Worm (Caenorhabditis elegans) whole organism, mixed stage, embryonic: ENCODE measurements around the gene C16C8.11.
"Not testable (repeated sequence)": the region's sequence is repeated elsewhere in the genome, so short reads cannot be mapped to it uniquely, and the experiment has no call there.

Source experiments
- M03D4.4 ChIP-seq: sonication (generic microtip); optimal IDR thresholded peaks from 2 replicates; lab custom pipeline; 2017; ENCODE audit warnings: mild to moderate bottlenecking, missing genetic modification characterization, missing compliant biosample characterization
- bed-3 ChIP-seq: fragments of 200-800 bp; sonication (Bioruptor generic); optimal IDR thresholded peaks from 3 replicates; lab custom pipeline; 2018; ENCODE audit warnings: mild to moderate bottlenecking, missing genetic modification characterization, moderate library complexity, missing compliant biosample characterization
- blmp-1 ChIP-seq: fragments of 150-350 bp; optimal IDR thresholded peaks from 2 replicates; lab custom pipeline; 2014; ENCODE audit warnings: missing biosample characterization, missing genetic modification characterization
- ceh-43 ChIP-seq: fragments of 200-800 bp; sonication (Bioruptor generic); optimal IDR thresholded peaks from 2 replicates; lab custom pipeline; 2018; ENCODE audit warnings: mild to moderate bottlenecking, missing genetic modification characterization, moderate library complexity, missing compliant biosample characterization
- ceh-83 ChIP-seq: fragments of 200-800 bp; sonication (Bioruptor generic); optimal IDR thresholded peaks from 2 replicates; lab custom pipeline; 2018; ENCODE audit warnings: mild to moderate bottlenecking, missing genetic modification characterization, missing compliant biosample characterization
- ces-1 ChIP-seq: fragments of 150-350 bp; optimal IDR thresholded peaks from 2 replicates; lab custom pipeline; 2014; ENCODE audit warnings: missing biosample characterization, missing genetic modification reagents, missing genetic modification characterization
- cnd-1 ChIP-seq: fragments of 200-800 bp; sonication (Bioruptor generic); optimal IDR thresholded peaks from 2 replicates; lab custom pipeline; 2018; ENCODE audit warnings: mild to moderate bottlenecking, missing genetic modification characterization, missing compliant biosample characterization
- drap-1 ChIP-seq: fragments of 200-800 bp; sonication (Bioruptor generic); optimal IDR thresholded peaks from 3 replicates; lab custom pipeline; 2018; ENCODE audit warnings: mild to moderate bottlenecking, missing genetic modification characterization, missing compliant biosample characterization
- elt-1 ChIP-seq: sonication (generic microtip); optimal IDR thresholded peaks from 2 replicates; lab custom pipeline; 2017; ENCODE audit warnings: missing genetic modification characterization, mild to moderate bottlenecking, missing compliant biosample characterization, antibody characterized with exemption, moderate library complexity, borderline replicate concordance; ENCODE audit not compliant: insufficient read depth
- elt-3 ChIP-seq: fragments of 150-350 bp; optimal IDR thresholded peaks from 2 replicates; lab custom pipeline; 2014; ENCODE audit warnings: missing biosample characterization, missing genetic modification characterization
- flh-1 ChIP-seq: fragments of 200-800 bp; sonication (Bioruptor generic); optimal IDR thresholded peaks from 2 replicates; lab custom pipeline; 2018; ENCODE audit warnings: mild to moderate bottlenecking, missing genetic modification characterization, moderate library complexity, missing compliant biosample characterization
- ham-2 ChIP-seq: fragments of 200-800 bp; sonication (Bioruptor generic); optimal IDR thresholded peaks from 2 replicates; lab custom pipeline; 2018; ENCODE audit warnings: mild to moderate bottlenecking, missing genetic modification characterization, missing compliant biosample characterization
- hlh-1 ChIP-seq: fragments of 150-350 bp; optimal IDR thresholded peaks from 2 replicates; lab custom pipeline; 2014; ENCODE audit warnings: missing biosample characterization, missing genetic modification reagents, missing genetic modification characterization
- lin-13 ChIP-seq: fragments of 150-350 bp; optimal IDR thresholded peaks from 2 replicates; lab custom pipeline; 2014; ENCODE audit warnings: missing biosample characterization, missing genetic modification characterization
- lin-32 ChIP-seq: fragments of 200-800 bp; sonication (Bioruptor generic); optimal IDR thresholded peaks from 2 replicates; lab custom pipeline; 2018; ENCODE audit warnings: mild to moderate bottlenecking, missing genetic modification characterization, missing compliant biosample characterization
- lsy-2 ChIP-seq: fragments of 150-350 bp; optimal IDR thresholded peaks from 2 replicates; lab custom pipeline; 2014; ENCODE audit warnings: missing biosample characterization, missing genetic modification characterization
- mab-5 ChIP-seq: fragments of 150-350 bp; optimal IDR thresholded peaks from 2 replicates; lab custom pipeline; 2014; ENCODE audit warnings: missing biosample characterization, missing genetic modification characterization
- mep-1 ChIP-seq: fragments of 150-350 bp; optimal IDR thresholded peaks from 2 replicates; lab custom pipeline; 2017; ENCODE audit warnings: missing biosample characterization, missing genetic modification reagents, missing genetic modification characterization, inconsistent platforms
- mls-2 ChIP-seq: sonication (generic microtip); optimal IDR thresholded peaks from 2 replicates; lab custom pipeline; 2016; ENCODE audit warnings: mild to moderate bottlenecking, missing genetic modification characterization, moderate library complexity, missing compliant biosample characterization
- nhr-12 ChIP-seq: fragments of 150-350 bp; optimal IDR thresholded peaks from 2 replicates; lab custom pipeline; 2014; ENCODE audit warnings: missing biosample characterization, missing genetic modification characterization
- nhr-2 ChIP-seq: fragments of 150-350 bp; optimal IDR thresholded peaks from 2 replicates; lab custom pipeline; 2014; ENCODE audit warnings: missing biosample characterization, missing genetic modification characterization
- nhr-28 ChIP-seq: fragments of 150-350 bp; optimal IDR thresholded peaks from 2 replicates; lab custom pipeline; 2014; ENCODE audit warnings: missing biosample characterization, missing genetic modification characterization
- pha-4 ChIP-seq: fragments of 150-350 bp; optimal IDR thresholded peaks from 2 replicates; lab custom pipeline; 2018; ENCODE audit warnings: missing biosample characterization, missing genetic modification reagents, missing genetic modification characterization
- sem-2 ChIP-seq: fragments of 200-800 bp; sonication (Bioruptor generic); optimal IDR thresholded peaks from 2 replicates; lab custom pipeline; 2018; ENCODE audit warnings: mild to moderate bottlenecking, missing genetic modification characterization, missing compliant biosample characterization
- snpc-4 ChIP-seq: fragments of 150-350 bp; optimal IDR thresholded peaks from 2 replicates; lab custom pipeline; 2014; ENCODE audit warnings: missing biosample characterization, missing genetic modification characterization
- sptf-1 ChIP-seq: sonication (generic microtip); optimal IDR thresholded peaks from 2 replicates; lab custom pipeline; 2017; ENCODE audit warnings: mild to moderate bottlenecking, missing genetic modification characterization, moderate library complexity, missing compliant biosample characterization
- tbx-8 ChIP-seq: fragments of 200-800 bp; sonication (Bioruptor generic); optimal IDR thresholded peaks from 2 replicates; lab custom pipeline; 2018; ENCODE audit warnings: mild to moderate bottlenecking, missing genetic modification characterization, moderate library complexity, missing compliant biosample characterization
- unc-120 ChIP-seq: sonication (generic microtip); optimal IDR thresholded peaks from 2 replicates; lab custom pipeline; 2017; ENCODE audit warnings: missing genetic modification characterization, missing compliant biosample characterization; ENCODE audit not compliant: poor library complexity, severe bottlenecking
- unc-39 ChIP-seq: fragments of 150-350 bp; optimal IDR thresholded peaks from 2 replicates; lab custom pipeline; 2014; ENCODE audit warnings: missing biosample characterization, missing genetic modification characterization
- unc-62 ChIP-seq: fragments of 150-350 bp; optimal IDR thresholded peaks from 2 replicates; lab custom pipeline; 2014; ENCODE audit warnings: missing biosample characterization, missing genetic modification reagents, missing genetic modification characterization
- ztf-11 ChIP-seq: fragments of 150-350 bp; optimal IDR thresholded peaks from 2 replicates; lab custom pipeline; 2014; ENCODE audit warnings: missing biosample characterization, missing genetic modification characterization

Gene C16C8.11

ce11 chrII:3464580-3464979, 11.1 kb downstream of the C16C8.11 start, which contains the start of gene C16C8.10:
Gene C16C8.10 (minus strand): TSS chrII:3464680.
- not testable (repeated sequence) for TF ChIP-seq unc-120 (tag; lab: Kevin White, UChicago); lsy-2; drap-1 (GFP tag; lab: Kevin White, UChicago)

- TF ChIP-seq tbx-8 (no peak), blmp-1 (tag; lab: Kevin White, UChicago) (no peak), unc-62 (GFP tag; lab: Kevin White, UChicago) (no peak), pha-4 (tag; lab: Kevin White, UChicago) (no peak), nhr-28 (tag; lab: Kevin White, UChicago) (no peak), ztf-11 (tag; lab: Kevin White, UChicago) (no peak), ceh-83 (GFP tag; lab: Kevin White, UChicago) (no peak), M03D4.4 (tag; lab: Kevin White, UChicago) (no peak), elt-3 (no peak), nhr-12 (tag; lab: Kevin White, UChicago) (no peak), ham-2 (GFP tag; lab: Kevin White, UChicago) (no peak), ceh-43 (no peak), unc-39 (tag; lab: Kevin White, UChicago) (no peak), ces-1 (GFP tag; lab: Kevin White, UChicago) (no peak), flh-1 (no peak), unc-120 (tag; lab: Kevin White, UChicago) (no peak), elt-1 (tag; lab: Kevin White, UChicago) (no peak)
Observed at ce11 chrII:3470549-3470948, 17.0 kb downstream of the C16C8.11 start, which contains the start of gene Y49F6B.20. Gene Y49F6B.20 (minus strand): TSS chrII:3470649.

DNA sequence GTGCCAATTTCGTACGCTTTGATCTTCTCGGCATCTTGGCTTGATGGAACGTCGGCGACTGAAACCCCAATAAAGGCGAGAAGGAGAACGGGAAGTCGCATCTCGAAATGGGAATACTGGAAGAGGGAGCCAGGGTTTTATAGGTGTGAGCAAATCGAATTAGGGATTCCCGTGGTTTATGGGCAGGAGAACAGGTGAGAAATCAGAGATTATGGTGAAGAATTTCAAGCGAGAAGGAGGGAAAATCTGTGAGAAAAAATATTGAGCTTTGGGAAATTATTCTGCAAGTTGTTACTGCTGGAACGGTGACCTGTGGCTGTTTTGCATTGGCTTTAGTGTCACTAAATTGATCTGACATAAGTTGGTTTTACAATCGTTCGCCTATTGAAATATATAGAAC, 18.1 kb downstream of the C16C8.11 start, which contains the start of gene Y49F6B.13:
Gene Y49F6B.13 (minus strand): TSS at position 101 of the 400 bp plus-strand sequence.
- TF ChIP-seq ham-2 (GFP tag; lab: Kevin White, UChicago) (no peak), ceh-43 (no peak), elt-3 (no peak), blmp-1 (tag; lab: Kevin White, UChicago) (no peak), unc-120 (tag; lab: Kevin White, UChicago) (no peak), nhr-28 (tag; lab: Kevin White, UChicago) (no peak), lin-32 (no peak), hlh-1 (tag; lab: Kevin White, UChicago) (no peak), sem-2 (GFP tag; lab: Kevin White, UChicago) (no peak), lsy-2 (no peak), ztf-11 (tag; lab: Kevin White, UChicago) (no peak), mls-2 (tag; lab: Kevin White, UChicago) (no peak)

DNA sequence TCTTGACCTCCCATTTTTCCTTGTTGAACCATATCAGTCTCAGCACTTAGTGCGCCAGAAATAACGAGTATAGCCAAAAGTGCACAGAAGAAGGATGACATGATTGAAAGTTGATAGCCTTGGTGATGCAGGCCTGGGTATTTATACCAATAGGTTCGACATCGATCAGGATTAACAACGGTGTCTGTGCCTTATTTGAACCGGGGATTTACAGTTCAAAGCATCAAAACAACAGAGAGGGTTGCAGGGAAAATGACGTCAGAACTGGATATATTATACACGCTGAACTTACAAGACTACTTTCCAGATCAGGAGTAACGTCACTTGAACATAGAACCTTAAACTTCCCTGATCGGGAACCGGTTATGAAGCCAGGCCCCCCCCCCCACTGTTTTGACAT, 18.8 kb downstream of the C16C8.11 start, which contains the start of gene Y49F6B.12:
Gene Y49F6B.12 (minus strand): TSS at position 101 of the 400 bp plus-strand sequence.
- TF ChIP-seq blmp-1 (tag; lab: Kevin White, UChicago) (no peak), snpc-4 (tag; lab: Kevin White, UChicago) (no peak), mab-5 (no peak), flh-1 (no peak), ceh-83 (GFP tag; lab: Kevin White, UChicago) (no peak), elt-3 (no peak), lsy-2 (no peak), mls-2 (tag; lab: Kevin White, UChicago) (no peak), unc-62 (GFP tag; lab: Kevin White, UChicago) (no peak), lin-13 (no peak), sptf-1 (no peak), nhr-2 (tag; lab: Kevin White, UChicago) (no peak), pha-4 (tag; lab: Kevin White, UChicago) (no peak), unc-120 (tag; lab: Kevin White, UChicago) (no peak), nhr-12 (tag; lab: Kevin White, UChicago) (no peak), nhr-28 (tag; lab: Kevin White, UChicago) (no peak)

DNA sequence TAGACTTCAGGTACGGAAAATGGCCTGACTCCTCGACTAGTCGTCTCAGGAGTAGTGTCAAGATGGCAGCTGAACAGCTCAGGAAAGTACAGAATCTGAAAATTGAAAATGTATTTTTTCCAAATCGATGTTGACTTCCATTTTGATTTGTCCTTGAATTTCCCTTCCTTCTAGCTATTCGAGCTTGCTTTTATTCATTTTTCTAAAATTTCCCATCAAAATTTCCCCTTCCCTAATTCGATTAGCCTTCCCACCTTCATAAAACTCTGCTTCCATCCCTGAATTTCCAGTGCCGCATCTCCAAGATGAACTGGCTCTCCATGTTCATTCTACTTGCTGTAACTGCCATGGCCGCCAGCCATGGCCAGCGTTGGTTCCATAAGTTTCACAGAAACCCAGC, 19.3 kb downstream of the C16C8.11 start, which contains the start of gene Y49F6B.6:
Gene Y49F6B.6 (plus strand): TSS at position 301 of the 400 bp plus-strand sequence.
- TF ChIP-seq nhr-12 (tag; lab: Kevin White, UChicago) (no peak), bed-3 (GFP tag; lab: Kevin White, UChicago) (no peak), cnd-1 (tag; lab: Kevin White, UChicago) (no peak), ceh-83 (GFP tag; lab: Kevin White, UChicago) (no peak), nhr-2 (tag; lab: Kevin White, UChicago) (no peak), blmp-1 (tag; lab: Kevin White, UChicago) (no peak), flh-1 (no peak), M03D4.4 (tag; lab: Kevin White, UChicago) (no peak), mep-1 (tag; lab: Kevin White, UChicago) (no peak), ceh-43 (no peak), ham-2 (GFP tag; lab: Kevin White, UChicago) (no peak), mab-5 (no peak), snpc-4 (tag; lab: Kevin White, UChicago) (no peak), hlh-1 (tag; lab: Kevin White, UChicago) (no peak), ces-1 (GFP tag; lab: Kevin White, UChicago) (no peak), lsy-2 (no peak), pha-4 (tag; lab: Kevin White, UChicago) (no peak), drap-1 (GFP tag; lab: Kevin White, UChicago) (no peak)
